Worm (Caenorhabditis elegans) whole organism, early embryonic: Measurements from ENCODE around the gene F13B12.4.

Experiments used
- B0310.2 ChIP-seq: sonication (generic microtip); optimal IDR thresholded peaks from 2 replicates; lab custom pipeline; 2016; ENCODE audit warnings: mild to moderate bottlenecking, missing genetic modification characterization, missing compliant biosample characterization
- F13C5.2 ChIP-seq: sonication (generic microtip); optimal IDR thresholded peaks from 2 replicates; lab custom pipeline; 2017; ENCODE audit warnings: mild to moderate bottlenecking, missing genetic modification characterization, inconsistent platforms, missing compliant biosample characterization
- aly-1 ChIP-seq: sonication (generic microtip); optimal IDR thresholded peaks from 2 replicates; lab custom pipeline; 2016; ENCODE audit warnings: missing genetic modification characterization, missing compliant biosample characterization
- ama-1 ChIP-seq: fragments of 150-350 bp; optimal IDR thresholded peaks from 2 replicates; lab custom pipeline; 2014
- ceh-13 ChIP-seq: fragments of 200-800 bp; sonication (Bioruptor generic); optimal IDR thresholded peaks from 2 replicates; lab custom pipeline; 2018; ENCODE audit warnings: mild to moderate bottlenecking, missing genetic modification characterization, missing compliant biosample characterization
- ceh-36 ChIP-seq: sonication (generic microtip); optimal IDR thresholded peaks from 2 replicates; lab custom pipeline; 2016; ENCODE audit warnings: missing genetic modification characterization, inconsistent platforms, missing compliant biosample characterization
- flt-1 ChIP-seq: fragments of 200-800 bp; sonication (Bioruptor generic); IDR thresholded peaks from 2 replicates; pipeline ENCODE4 v1.3.6; 2022; ENCODE audit warnings: missing genetic modification characterization, missing compliant biosample characterization
- hmbx-1 ChIP-seq: sonication (generic microtip); optimal IDR thresholded peaks from 2 replicates; lab custom pipeline; 2016; ENCODE audit warnings: mild to moderate bottlenecking, missing genetic modification characterization, missing compliant biosample characterization
- hmg-4 ChIP-seq: fragments of 200-800 bp; sonication (Bioruptor generic); optimal IDR thresholded peaks from 2 replicates; lab custom pipeline; 2018; ENCODE audit warnings: mild to moderate bottlenecking, missing genetic modification characterization, missing compliant biosample characterization
- hnd-1 ChIP-seq: sonication (generic microtip); optimal IDR thresholded peaks from 2 replicates; lab custom pipeline; 2016; ENCODE audit warnings: missing genetic modification characterization, missing compliant biosample characterization
- scrt-1 ChIP-seq: fragments of 200-800 bp; sonication (Bioruptor generic); IDR thresholded peaks from 2 replicates; pipeline ENCODE4 v1.3.6; 2022; ENCODE audit warnings: missing genetic modification characterization, missing compliant biosample characterization
- sea-1 ChIP-seq: fragments of 200-800 bp; sonication (Bioruptor generic); conservative IDR thresholded peaks from 2 replicates; pipeline ENCODE4 v1.3.6; 2022; ENCODE audit warnings: missing genetic modification characterization, missing compliant biosample characterization
- tbx-11 ChIP-seq: fragments of 200-800 bp; sonication (Bioruptor generic); IDR thresholded peaks from 2 replicates; pipeline ENCODE4 v1.3.6; 2022; ENCODE audit warnings: missing genetic modification characterization, missing compliant biosample characterization
- tra-4 ChIP-seq: sonication (generic microtip); optimal IDR thresholded peaks from 2 replicates; lab custom pipeline; 2017; ENCODE audit warnings: missing genetic modification characterization, missing compliant biosample characterization

ce11 chrIV:10430507-10430906, 19.2 kb downstream of the F13B12.4 start:
- no peak for TF ChIP-seq hmbx-1 (tag; lab: Kevin White, UChicago)
- no peak for TF ChIP-seq sea-1 (GFP tag; lab: Robert Waterston, UW)
- no peak for TF ChIP-seq flt-1 (GFP tag; lab: Robert Waterston, UW)
- TF ChIP-seq scrt-1 (GFP tag; lab: Robert Waterston, UW) = no peak
- TF ChIP-seq aly-1 (tag; lab: Kevin White, UChicago) = no peak
- no peak for TF ChIP-seq ama-1 (lab: Kevin White, UChicago)
- no peak for TF ChIP-seq B0310.2
- TF ChIP-seq ceh-13 (GFP tag; lab: Kevin White, UChicago) = no peak
- no peak for TF ChIP-seq F13C5.2
- TF ChIP-seq hnd-1 (tag; lab: Kevin White, UChicago) = no peak
- no peak for TF ChIP-seq hmg-4
- no peak for TF ChIP-seq tbx-11
- TF ChIP-seq ceh-36 (tag; lab: Kevin White, UChicago) = no peak
- TF ChIP-seq tra-4 = no peak
